Worm (Caenorhabditis elegans) whole organism, L3 larva: ENCODE data around the gene nhr-262.

ENCODE experiments used
- R02D3.7 ChIP-seq: fragments of 150-350 bp; optimal IDR thresholded peaks from 2 replicates; lab custom pipeline; 2014; ENCODE audit warnings: missing biosample characterization, missing genetic modification characterization
- ZK546.5 ChIP-seq: sonication (generic microtip); optimal IDR thresholded peaks from 2 replicates; lab custom pipeline; 2017; ENCODE audit warnings: missing biosample characterization, missing genetic modification characterization
- aly-2 ChIP-seq: fragments of 150-350 bp; optimal IDR thresholded peaks from 2 replicates; lab custom pipeline; 2014; ENCODE audit warnings: missing biosample characterization, missing genetic modification characterization
- ama-1 ChIP-seq: fragments of 150-350 bp; optimal IDR thresholded peaks from 2 replicates; lab custom pipeline; 2018
- ceh-16 ChIP-seq: sonication (generic microtip); optimal IDR thresholded peaks from 2 replicates; lab custom pipeline; 2017; ENCODE audit warnings: missing biosample characterization, missing genetic modification characterization
- ceh-9 ChIP-seq: sonication (generic microtip); optimal IDR thresholded peaks from 2 replicates; lab custom pipeline; 2018; ENCODE audit warnings: missing biosample characterization, missing genetic modification characterization
- daf-12 ChIP-seq: fragments of 150-350 bp; optimal IDR thresholded peaks from 2 replicates; lab custom pipeline; 2014; ENCODE audit warnings: missing biosample characterization, missing genetic modification reagents, missing genetic modification characterization
- egl-27 ChIP-seq: sonication (generic microtip); optimal IDR thresholded peaks from 4 replicates; lab custom pipeline; 2017; ENCODE audit warnings: missing biosample characterization, missing genetic modification reagents, missing genetic modification characterization
- egl-5 ChIP-seq: fragments of 150-350 bp; optimal IDR thresholded peaks from 2 replicates; lab custom pipeline; 2017; ENCODE audit warnings: missing biosample characterization, missing genetic modification reagents, missing genetic modification characterization, inconsistent platforms
- elt-2 ChIP-seq: sonication (generic microtip); optimal IDR thresholded peaks from 2 replicates; lab custom pipeline; 2016; ENCODE audit warnings: missing genetic modification reagents, mild to moderate bottlenecking, missing genetic modification characterization, missing compliant biosample characterization
- elt-3 ChIP-seq, 3 experiments: fragments of 150-350 bp in 1 of 3; sonication (generic microtip) in 2 of 3; optimal IDR thresholded peaks; 2 replicates in 2 of 3; 4 replicates in 1 of 3; lab custom pipeline; 2014 to 2017; ENCODE audit warnings: missing biosample characterization in 3 of 3, missing genetic modification characterization in 3 of 3
- eor-1 ChIP-seq, 2 experiments: fragments of 150-350 bp; optimal IDR thresholded peaks; 2 replicates each; lab custom pipeline; 2014 to 2018; ENCODE audit warnings: missing biosample characterization in 2 of 2, missing genetic modification characterization in 2 of 2
- hmg-11 ChIP-seq: sonication (generic microtip); optimal IDR thresholded peaks from 2 replicates; lab custom pipeline; 2016; ENCODE audit warnings: missing genetic modification characterization, missing compliant biosample characterization
- jun-1 ChIP-seq: fragments of 150-350 bp; optimal IDR thresholded peaks from 2 replicates; lab custom pipeline; 2014; ENCODE audit warnings: missing biosample characterization, missing genetic modification reagents, missing genetic modification characterization
- lsy-12 ChIP-seq: sonication (generic microtip); optimal IDR thresholded peaks from 2 replicates; lab custom pipeline; 2016; ENCODE audit warnings: mild to moderate bottlenecking, missing genetic modification characterization, missing compliant biosample characterization
- mml-1 ChIP-seq: fragments of 150-350 bp; sonication (generic microtip); optimal IDR thresholded peaks from 3 replicates; lab custom pipeline; 2014; ENCODE audit warnings: missing biosample characterization, missing genetic modification characterization
- nfya-1 ChIP-seq: sonication (generic microtip); optimal IDR thresholded peaks from 2 replicates; lab custom pipeline; 2017; ENCODE audit warnings: missing genetic modification characterization, mild to moderate bottlenecking, missing compliant biosample characterization, antibody characterized with exemption, moderate library complexity; ENCODE audit not compliant: insufficient read depth
- nhr-11 ChIP-seq: fragments of 150-350 bp; optimal IDR thresholded peaks from 2 replicates; lab custom pipeline; 2014; ENCODE audit warnings: missing biosample characterization, missing genetic modification characterization
- nhr-12 ChIP-seq: fragments of 150-350 bp; optimal IDR thresholded peaks from 2 replicates; lab custom pipeline; 2014; ENCODE audit warnings: missing biosample characterization, missing genetic modification characterization
- nhr-237 ChIP-seq: fragments of 150-350 bp; optimal IDR thresholded peaks from 2 replicates; lab custom pipeline; 2014; ENCODE audit warnings: missing biosample characterization, missing genetic modification characterization
- nhr-25 ChIP-seq: sonication (generic microtip); optimal IDR thresholded peaks from 2 replicates; lab custom pipeline; 2017; ENCODE audit warnings: missing biosample characterization, missing genetic modification characterization
- nhr-28 ChIP-seq: fragments of 150-350 bp; optimal IDR thresholded peaks from 2 replicates; lab custom pipeline; 2014; ENCODE audit warnings: missing biosample characterization, missing genetic modification characterization
- nhr-43 ChIP-seq: sonication (generic microtip); optimal IDR thresholded peaks from 2 replicates; lab custom pipeline; 2016; ENCODE audit warnings: mild to moderate bottlenecking, missing genetic modification characterization, missing compliant biosample characterization; ENCODE audit not compliant: poor library complexity, severe bottlenecking
- nhr-76 ChIP-seq: fragments of 150-350 bp; sonication (generic microtip); optimal IDR thresholded peaks from 5 replicates; lab custom pipeline; 2014; ENCODE audit warnings: missing biosample characterization, missing genetic modification characterization
- nhr-77 ChIP-seq: fragments of 150-350 bp; optimal IDR thresholded peaks from 2 replicates; lab custom pipeline; 2014; ENCODE audit warnings: missing biosample characterization, missing genetic modification characterization
- pha-4 ChIP-seq: fragments of 150-350 bp; optimal IDR thresholded peaks from 2 replicates; lab custom pipeline; 2014; ENCODE audit warnings: missing biosample characterization, missing genetic modification reagents, missing genetic modification characterization
- pqm-1 ChIP-seq: fragments of 150-350 bp; optimal IDR thresholded peaks from 2 replicates; lab custom pipeline; 2017; ENCODE audit warnings: missing biosample characterization, missing genetic modification characterization, inconsistent platforms
- sea-2 ChIP-seq: fragments of 150-350 bp; sonication (generic microtip); optimal IDR thresholded peaks from 4 replicates; lab custom pipeline; 2014; ENCODE audit warnings: missing biosample characterization, missing genetic modification reagents, missing genetic modification characterization
- skn-1 ChIP-seq: fragments of 150-350 bp; optimal IDR thresholded peaks from 2 replicates; lab custom pipeline; 2014; ENCODE audit warnings: missing biosample characterization, missing genetic modification characterization
- tbx-2 ChIP-seq: sonication (generic microtip); optimal IDR thresholded peaks from 2 replicates; lab custom pipeline; 2016; ENCODE audit warnings: mild to moderate bottlenecking, missing genetic modification characterization, missing compliant biosample characterization
- unc-39 ChIP-seq: sonication (generic microtip); optimal IDR thresholded peaks from 4 replicates; lab custom pipeline; 2017; ENCODE audit warnings: missing biosample characterization, missing genetic modification characterization
- zag-1 ChIP-seq: fragments of 150-350 bp; optimal IDR thresholded peaks from 2 replicates; lab custom pipeline; 2014; ENCODE audit warnings: missing biosample characterization, missing genetic modification characterization
- ztf-4 ChIP-seq: fragments of 150-350 bp; optimal IDR thresholded peaks from 2 replicates; lab custom pipeline; 2014; ENCODE audit warnings: missing biosample characterization, missing genetic modification characterization

nhr-262 gene

DNA sequence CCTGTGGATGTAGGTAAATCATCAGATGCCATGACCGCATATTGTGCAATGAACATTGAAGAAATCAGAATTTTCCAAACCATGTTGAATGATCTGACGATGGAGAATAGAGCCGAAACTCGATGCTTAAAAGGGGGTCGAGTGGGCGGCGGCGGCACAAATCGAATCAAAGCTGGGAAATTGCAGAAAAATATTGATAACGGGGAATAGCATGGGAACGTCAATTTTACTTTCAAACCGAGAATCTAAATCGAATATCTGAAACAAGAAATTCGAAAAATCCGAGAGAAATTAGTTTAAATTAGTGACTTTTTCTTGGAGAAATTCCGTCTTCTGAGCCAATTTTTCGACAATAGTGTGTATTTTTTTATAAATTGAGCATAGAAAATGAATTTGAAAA, 11.4 kb downstream of the nhr-262 start, which contains the start of gene F09C6.10:
F09C6.10 (minus strand) TSS at position 101 of the 400 bp plus-strand sequence.
- TF ChIP-seq ceh-9 (tag; lab: Kevin White, UChicago) (no peak), R02D3.7 (tag; lab: Kevin White, UChicago) (no peak), nhr-25 (no peak), nhr-237 (tag; lab: Kevin White, UChicago) (no peak), nhr-11 (tag; lab: Kevin White, UChicago) (no peak), mml-1 (tag; lab: Kevin White, UChicago) (no peak), sea-2 (GFP tag; lab: Kevin White, UChicago) (no peak), elt-3 (tag; optimal IDR thresholded peaks at IDR 0.05; lab: Kevin White, UChicago) (no peak), daf-12 (no peak), ceh-16 (no peak), egl-27 (tag; lab: Kevin White, UChicago) (no peak), ama-1 (lab: Kevin White, UChicago) (no peak), pqm-1 (tag; lab: Kevin White, UChicago) (no peak)

DNA sequence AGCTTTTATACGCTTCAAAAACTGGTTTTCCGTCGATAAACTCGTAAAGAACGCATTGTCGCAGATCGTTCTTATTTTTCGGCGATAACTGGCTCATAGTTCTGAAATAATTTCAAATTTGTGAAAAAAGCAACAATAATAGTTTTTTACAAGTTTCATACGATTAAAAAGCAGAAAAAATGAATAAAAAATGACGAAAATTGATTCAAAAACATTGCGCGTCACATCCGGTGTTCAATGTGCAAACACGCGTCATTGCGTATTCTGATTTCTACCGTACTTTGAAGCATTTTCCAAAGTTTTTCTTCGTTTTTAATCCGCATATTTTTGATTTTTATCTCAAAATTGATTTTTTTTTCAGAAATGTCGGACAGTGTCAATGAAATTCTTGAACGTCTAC, 13.7 kb downstream of the nhr-262 start, which contains the start of the genes fbxa-206 and Y102A5C.2:
fbxa-206 (minus strand) TSS at position 101 of the 400 bp plus-strand sequence.
Y102A5C.2 (plus strand) TSS at position 354 of the 400 bp plus-strand sequence.
- TF ChIP-seq skn-1 (no peak), pha-4 (tag; lab: Kevin White, UChicago) (no peak), egl-5 (tag; lab: Kevin White, UChicago) (no peak), elt-3 (tag; optimal IDR thresholded peaks at IDR 0.05; lab: Kevin White, UChicago) (no peak), ztf-4 (tag; lab: Kevin White, UChicago) (no peak), zag-1 (tag; lab: Kevin White, UChicago) (no peak), unc-39 (no peak), R02D3.7 (tag; lab: Kevin White, UChicago) (no peak), jun-1 (tag; lab: Kevin White, UChicago) (no peak), ceh-9 (tag; lab: Kevin White, UChicago) (no peak), nhr-25 (no peak), lsy-12 (tag; lab: Kevin White, UChicago) (no peak), nhr-28 (tag; lab: Kevin White, UChicago) (no peak)
- TF ChIP-seq, all 47 proteins: peak for 0

DNA sequence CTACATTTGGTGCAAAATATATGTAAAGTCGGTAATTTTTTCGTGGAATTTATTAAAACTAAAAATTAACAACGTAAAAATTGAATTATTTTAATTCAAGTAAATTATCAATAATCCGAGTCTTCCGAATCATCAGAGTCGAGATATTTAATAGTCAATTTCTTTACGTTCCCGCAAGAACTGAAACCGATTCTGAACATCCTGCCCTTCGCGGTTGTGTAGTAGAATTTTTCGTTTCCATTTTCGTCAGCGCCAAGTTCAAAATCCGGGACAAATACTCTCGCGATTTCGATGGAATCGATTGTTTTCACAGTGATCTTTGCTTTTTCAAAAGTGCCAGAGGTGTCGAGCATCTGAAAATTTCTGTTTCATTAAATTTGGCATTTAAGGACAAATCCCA, 15.0 kb downstream of the nhr-262 start:
- TF ChIP-seq nhr-11 (tag; lab: Kevin White, UChicago) = no peak

DNA sequence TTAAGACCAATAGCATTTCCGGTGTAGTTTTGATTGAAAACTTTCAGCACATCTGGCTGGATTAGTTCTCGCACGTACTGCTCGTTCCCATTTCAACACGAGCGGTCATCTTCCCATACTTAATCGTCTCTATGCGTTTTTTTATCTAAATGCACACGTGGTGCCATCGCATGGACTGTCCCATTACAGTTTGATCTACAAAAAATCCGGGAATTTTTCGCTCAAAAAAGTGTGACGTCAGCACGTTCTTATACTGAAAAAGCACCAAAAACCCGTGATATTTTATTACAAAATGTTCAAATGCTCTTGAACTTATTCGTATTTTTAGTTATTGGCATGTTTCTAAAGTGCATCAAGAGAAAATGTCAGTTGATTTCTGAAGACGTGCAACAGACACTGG, 17.2 kb downstream of the nhr-262 start, which contains the start of gene Y102A5C.4:
Y102A5C.4 (plus strand) TSS at position 301 of the 400 bp plus-strand sequence.
- TF ChIP-seq nhr-76 (tag; lab: Kevin White, UChicago) (no peak), aly-2 (tag; lab: Kevin White, UChicago) (no peak), elt-2 (tag; lab: Kevin White, UChicago) (no peak), nhr-12 (tag; lab: Kevin White, UChicago) (no peak), egl-27 (tag; lab: Kevin White, UChicago) (no peak), nhr-11 (tag; lab: Kevin White, UChicago) (no peak), ZK546.5 (tag; lab: Kevin White, UChicago) (no peak), skn-1 (no peak), eor-1 (tag; optimal IDR thresholded peaks at IDR 0.05; lab: Kevin White, UChicago) (no peak), ama-1 (lab: Kevin White, UChicago) (no peak), hmg-11 (no peak), nfya-1 (tag; lab: Kevin White, UChicago) (no peak), nhr-237 (tag; lab: Kevin White, UChicago) (no peak), nhr-25 (no peak), tbx-2 (tag; lab: Kevin White, UChicago) (no peak), sea-2 (GFP tag; lab: Kevin White, UChicago) (no peak), nhr-77 (tag; lab: Kevin White, UChicago) (no peak)

- TF ChIP-seq nhr-43 (tag; lab: Kevin White, UChicago) = no peak
These were observed 22.6 kb downstream of the nhr-262 start, which contains the start of gene Y102A5C.36 for ce11 chrV:16927345-16927744. Gene Y102A5C.36, minus strand, starts transcription at chrV:16927445.
